Fruit fly (Drosophila melanogaster): ENCODE measurements around the gene CG4022.
A peak's percentile ranks its signal among the peaks of the same experiment; 100 is the strongest.

CG4022 gene

dm6 chr3L:9398435-9398981 lies 12.1 kb downstream of the CG4022 start (continued):
- TF ChIP-seq CG32767 (GFP tag; IDR thresholded peaks at IDR 0.05) (no peak), ATbp (GFP tag; optimal IDR thresholded peaks at IDR 0.05) (no peak), pita (GFP tag; optimal IDR thresholded peaks at IDR 0.05) (no peak), CG3995 (GFP tag; optimal IDR thresholded peaks at IDR 0.05) (no peak), ken (GFP tag; IDR thresholded peaks at IDR 0.05) (no peak), CG11504 (tag; optimal IDR thresholded peaks at IDR 0.05) (peak; percentile 14), CG9727 (GFP tag; optimal IDR thresholded peaks at IDR 0.05) (peak; percentile 6), B-H2 (GFP tag; optimal IDR thresholded peaks at IDR 0.05) (no peak), bbx (GFP tag; IDR thresholded peaks at IDR 0.05; ENCODE audit: partially characterized antibody) (no peak), Six4 (GFP tag; optimal IDR thresholded peaks at IDR 0.05) (no peak), Aef1 (GFP tag; IDR thresholded peaks at IDR 0.05) (no peak), bsh (GFP tag; optimal IDR thresholded peaks at IDR 0.05) (no peak), stc (GFP tag; IDR thresholded peaks at IDR 0.05) (no peak), CG7786 (GFP tag; optimal IDR thresholded peaks at IDR 0.05) (no peak), Dfd (GFP tag; optimal IDR thresholded peaks at IDR 0.05) (no peak), corto (GFP tag; optimal IDR thresholded peaks at IDR 0.05) (no peak), CG10959 (GFP tag; IDR thresholded peaks at IDR 0.05) (no peak), CG8944 (GFP tag; optimal IDR thresholded peaks at IDR 0.05) (no peak), Abd-B (GFP tag; optimal IDR thresholded peaks at IDR 0.05) (no peak), ssp (GFP tag; IDR thresholded peaks at IDR 0.05) (no peak), Gsc (GFP tag; IDR thresholded peaks at IDR 0.05) (no peak), CG6791 (GFP tag; IDR thresholded peaks at IDR 0.05; ENCODE audit: partially characterized antibody) (no peak), D19B (GFP tag; optimal IDR thresholded peaks at IDR 0.05) (peak; percentile 90), insv (GFP tag; optimal IDR thresholded peaks at IDR 0.05) (no peak), al (GFP tag; IDR thresholded peaks at IDR 0.05) (no peak), B-H1 (GFP tag; IDR thresholded peaks at IDR 0.05) (no peak; the same call in 2 of the 3 replicates), Mrtf (GFP tag; IDR thresholded peaks at IDR 0.05) (no peak), oc (tag; optimal IDR thresholded peaks at IDR 0.05) (no peak), Hr39 (optimal IDR thresholded peaks at IDR 0.05) (no peak), Pdp1 (GFP tag; optimal IDR thresholded peaks at IDR 0.05) (no peak), MESR4 (GFP tag; optimal IDR thresholded peaks at IDR 0.05) (no peak), chinmo (GFP tag; IDR thresholded peaks at IDR 0.05; ENCODE audit: partially characterized antibody) (no peak), ftz-f1 (GFP tag; optimal IDR thresholded peaks at IDR 0.05) (no peak), CG10654 (GFP tag; optimal IDR thresholded peaks at IDR 0.05) (peak; percentile 1), fd96Cb (tag; optimal IDR thresholded peaks at IDR 0.05) (no peak), esg (GFP tag; conservative IDR thresholded peaks at IDR 0.05) (no peak), otp (GFP tag; IDR thresholded peaks at IDR 0.05) (0 out of 3 replicates have a peak, but pooled peaks have one; percentile 38), CG3407 (GFP tag; optimal IDR thresholded peaks at IDR 0.05) (no peak), da (GFP tag; optimal IDR thresholded peaks at IDR 0.05) (no peak), CG5180 (GFP tag; optimal IDR thresholded peaks at IDR 0.05) (peak; percentile 18), CG7271 (tag; optimal IDR thresholded peaks at IDR 0.05) (no peak), CG6689 (GFP tag; IDR thresholded peaks at IDR 0.05) (no peak), HLH54F (GFP tag; optimal IDR thresholded peaks at IDR 0.05) (no peak), CG30403 (GFP tag; optimal IDR thresholded peaks at IDR 0.05) (no peak), CG10431 (GFP tag; optimal IDR thresholded peaks at IDR 0.05) (no peak), Drgx (GFP tag; IDR thresholded peaks at IDR 0.05) (peak; percentile 42; the same call in 1 of the 2 replicates), Doc2 (GFP tag; IDR thresholded peaks at IDR 0.05) (no peak), CG34376 (GFP tag; optimal IDR thresholded peaks at IDR 0.05) (no peak), ap (GFP tag; IDR thresholded peaks at IDR 0.05) (no peak), Poxn (GFP tag; IDR thresholded peaks at IDR 0.05) (no peak), CG3281 (GFP tag; optimal IDR thresholded peaks at IDR 0.05) (no peak), HLH3B (GFP tag; IDR thresholded peaks at IDR 0.05) (no peak)

Data from whole organism, embryonic.